Worm (Caenorhabditis elegans): ENCODE results near the gene ocam-1.

Gene ocam-1

ce11 chrV:14193451-14193850 lies 25.9 kb upstream of the ocam-1 start, which contains the start of gene atfs-1 (continued):
- TF ChIP-seq nhr-77 (tag; optimal IDR thresholded peaks at IDR 0.05) (peak; percentile 63), sox-4 (tag; optimal IDR thresholded peaks at IDR 0.05) (peak; percentile 3), C16A3.4 (tag; optimal IDR thresholded peaks at IDR 0.05) (peak; percentile 12), ets-5 (GFP tag; IDR thresholded peaks at IDR 0.05) (no peak), fkh-8 (tag; optimal IDR thresholded peaks at IDR 0.05) (peak; percentile 10), efl-1 (optimal IDR thresholded peaks at IDR 0.05) (peak; percentile 64 to 75), efl-1 (GFP tag; optimal IDR thresholded peaks at IDR 0.05 in 1 of 2) (peak; percentile 27 to 85), nhr-71 (tag; optimal IDR thresholded peaks at IDR 0.05) (peak; percentile 87), xbp-1 (tag; optimal IDR thresholded peaks at IDR 0.05) (peak; percentile 52)

ce11 chrV:14192870-14193269 lies 25.3 kb upstream of the ocam-1 start:
- TF ChIP-seq efl-1 (optimal IDR thresholded peaks at IDR 0.05), result no peak
- TF ChIP-seq efl-1 (GFP tag; optimal IDR thresholded peaks at IDR 0.05 in 1 of 2), result peak in 1 of 2 experiments; percentile 20
- TF ChIP-seq mep-1 (tag; optimal IDR thresholded peaks at IDR 0.05), result no peak
- TF ChIP-seq xbp-1 (tag; optimal IDR thresholded peaks at IDR 0.05), result no peak
- no peak for TF ChIP-seq jun-1 (tag; optimal IDR thresholded peaks at IDR 0.05)

ce11 chrV:14187104-14187503 lies 19.6 kb upstream of the ocam-1 start:
- no peak for TF ChIP-seq irx-1 (tag; optimal IDR thresholded peaks at IDR 0.05)
- TF ChIP-seq nhr-71 (tag; optimal IDR thresholded peaks at IDR 0.05), result no peak

ce11 chrV:14185438-14185837 lies 17.9 kb upstream of the ocam-1 start, which contains the start of the genes trm-1 and ints-2:
trm-1 (minus strand) TSS chrV:14185612.
ints-2 (plus strand) TSS chrV:14185686.
- TF ChIP-seq ama-1 (optimal IDR thresholded peaks at IDR 0.05), result no peak
- peak; percentile 52 for TF ChIP-seq C16A3.4 (tag; optimal IDR thresholded peaks at IDR 0.05)
- no peak for TF ChIP-seq nhr-237 (tag; optimal IDR thresholded peaks at IDR 0.05)
- TF ChIP-seq fkh-4 (tag; optimal IDR thresholded peaks at IDR 0.05; ENCODE audit: borderline replicate concordance), result no peak
- TF ChIP-seq sox-4 (tag; optimal IDR thresholded peaks at IDR 0.05), result no peak
- peak; percentile 54 for TF ChIP-seq snpc-4 (tag; optimal IDR thresholded peaks at IDR 0.05)
- no peak for TF ChIP-seq ces-1 (GFP tag; optimal IDR thresholded peaks at IDR 0.05)
- no peak for TF ChIP-seq ztf-4 (tag; optimal IDR thresholded peaks at IDR 0.05)
- TF ChIP-seq lin-14 (GFP tag; optimal IDR thresholded peaks at IDR 0.05), result peak; percentile 83
- TF ChIP-seq nhr-77 (tag; optimal IDR thresholded peaks at IDR 0.05), result peak; percentile 33
- TF ChIP-seq jun-1 (tag; optimal IDR thresholded peaks at IDR 0.05), result no peak
- no peak for TF ChIP-seq ceh-63 (GFP tag; optimal IDR thresholded peaks at IDR 0.05)
- TF ChIP-seq irx-1 (tag; optimal IDR thresholded peaks at IDR 0.05), result peak; percentile 51
- TF ChIP-seq lin-13 (GFP tag; optimal IDR thresholded peaks at IDR 0.05), result peak; percentile 41
- TF ChIP-seq mdl-1 (tag; optimal IDR thresholded peaks at IDR 0.05), result peak in 1 of 2 experiments; percentile 28
- TF ChIP-seq nhr-20 (tag; optimal IDR thresholded peaks at IDR 0.05), result peak; percentile 68
- TF ChIP-seq sup-37 (GFP tag; optimal IDR thresholded peaks at IDR 0.05), result no peak
- TF ChIP-seq ceh-88 (GFP tag; IDR thresholded peaks at IDR 0.05), result no peak
- no peak for TF ChIP-seq skn-1 (tag; optimal IDR thresholded peaks at IDR 0.05)
- no peak for TF ChIP-seq tlp-1 (tag; optimal IDR thresholded peaks at IDR 0.05)
- peak; percentile 78 to 79 for TF ChIP-seq efl-1 (optimal IDR thresholded peaks at IDR 0.05)
- peak; percentile 73 to 97 for TF ChIP-seq efl-1 (GFP tag; optimal IDR thresholded peaks at IDR 0.05 in 1 of 2)
- TF ChIP-seq rnt-1 (tag; optimal IDR thresholded peaks at IDR 0.05), result peak; percentile 89
- peak; percentile 64 for TF ChIP-seq xbp-1 (tag; optimal IDR thresholded peaks at IDR 0.05)
- TF ChIP-seq snu-23 (GFP tag; optimal IDR thresholded peaks at IDR 0.05), result peak; percentile 73
- TF ChIP-seq nhr-11 (tag; optimal IDR thresholded peaks at IDR 0.05), result no peak
- no peak for TF ChIP-seq mef-2 (tag; optimal IDR thresholded peaks at IDR 0.05)
- no peak for TF ChIP-seq nhr-28 (tag; optimal IDR thresholded peaks at IDR 0.05)
- peak; percentile 10 for TF ChIP-seq F16B12.6 (tag; optimal IDR thresholded peaks at IDR 0.05)
- peak; percentile 86 for TF ChIP-seq lin-15B (tag; optimal IDR thresholded peaks at IDR 0.05)
- peak in 1 of 6 experiments; percentile 5 for TF ChIP-seq elt-3 (tag; optimal IDR thresholded peaks at IDR 0.05)
- no peak for TF ChIP-seq zag-1 (tag; optimal IDR thresholded peaks at IDR 0.05)
- no peak for TF ChIP-seq pag-3 (tag; optimal IDR thresholded peaks at IDR 0.05; ENCODE audit: borderline replicate concordance, insufficient read depth)
- TF ChIP-seq nhr-71 (tag; optimal IDR thresholded peaks at IDR 0.05), result peak; percentile 84
- TF ChIP-seq dpl-1 (GFP tag; optimal IDR thresholded peaks at IDR 0.05), result peak; percentile 37 to 76 (median 74)
- no peak for TF ChIP-seq nhr-76 (tag; optimal IDR thresholded peaks at IDR 0.05)
- TF ChIP-seq hlh-17 (GFP tag; optimal IDR thresholded peaks at IDR 0.05; ENCODE audit: borderline replicate concordance), result no peak
- TF ChIP-seq egl-13 (tag; optimal IDR thresholded peaks at IDR 0.05), result no peak
- TF ChIP-seq ceh-8 (GFP tag; optimal IDR thresholded peaks at IDR 0.05), result peak; percentile 72
- TF ChIP-seq unc-98 (GFP tag; IDR thresholded peaks at IDR 0.05), result no peak
- peak; percentile 9 for TF ChIP-seq unc-130 (tag; optimal IDR thresholded peaks at IDR 0.05)
- TF ChIP-seq pqm-1 (tag; optimal IDR thresholded peaks at IDR 0.05), result no peak
- peak; percentile 39 for TF ChIP-seq ceh-90 (tag; optimal IDR thresholded peaks at IDR 0.05)
